Fruit fly (Drosophila melanogaster): ENCODE measurements around the gene CG44362.

CG44362 gene

DNA sequence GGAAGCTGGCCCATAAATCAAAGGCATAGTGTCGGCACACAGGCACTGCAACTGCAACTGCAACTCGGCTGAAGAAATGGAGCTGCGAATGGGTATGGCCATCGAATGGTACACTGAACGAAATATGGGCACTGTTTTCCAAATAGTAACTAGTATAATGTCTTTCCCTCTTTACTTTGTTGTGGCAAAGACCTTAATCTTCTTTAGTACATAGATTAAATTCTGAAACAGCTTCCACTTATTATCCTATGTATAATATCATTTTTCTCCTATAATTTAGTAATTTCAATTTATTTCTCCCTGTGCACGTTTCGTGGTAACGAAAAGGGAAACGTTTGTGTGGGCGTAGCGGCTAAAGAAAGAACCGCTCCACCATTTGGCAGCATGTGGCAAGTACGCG is 22.0 kb upstream of the CG44362 start:
- no peak for TF ChIP-seq dmrt93B (GFP tag; optimal IDR thresholded peaks at IDR 0.05)
- TF ChIP-seq sage (GFP tag; optimal IDR thresholded peaks at IDR 0.05) = no peak
- no peak for TF ChIP-seq brk (GFP tag; optimal IDR thresholded peaks at IDR 0.05)
- TF ChIP-seq sv (GFP tag; optimal IDR thresholded peaks at IDR 0.05) = peak; percentile 15
- no peak for TF ChIP-seq Hr83 (GFP tag; optimal IDR thresholded peaks at IDR 0.05; ENCODE audit: poor library complexity, severe bottlenecking)
- TF ChIP-seq jim (GFP tag; optimal IDR thresholded peaks at IDR 0.05) = no peak
- no peak for TF ChIP-seq Vsx2 (GFP tag; optimal IDR thresholded peaks at IDR 0.05; ENCODE audit: partially characterized antibody)
- no peak for TF ChIP-seq N (GFP tag; optimal IDR thresholded peaks at IDR 0.05)
- TF ChIP-seq Sp1 (GFP tag; optimal IDR thresholded peaks at IDR 0.05) = peak; percentile 51
- TF ChIP-seq rgr (GFP tag; optimal IDR thresholded peaks at IDR 0.05) = peak; percentile 37
- TF ChIP-seq Hnf4 (GFP tag; optimal IDR thresholded peaks at IDR 0.05) = no peak
- TF ChIP-seq ey (GFP tag; optimal IDR thresholded peaks at IDR 0.05) = peak; percentile 38
- TF ChIP-seq CrebA (GFP tag; optimal IDR thresholded peaks at IDR 0.05; ENCODE audit: borderline replicate concordance) = no peak
- no peak for TF ChIP-seq tai (GFP tag; optimal IDR thresholded peaks at IDR 0.05)
- TF ChIP-seq woc (GFP tag; optimal IDR thresholded peaks at IDR 0.05) = no peak
- no peak for TF ChIP-seq CG32264 (GFP tag; optimal IDR thresholded peaks at IDR 0.05)
- no peak for TF ChIP-seq Abd-B (GFP tag; optimal IDR thresholded peaks at IDR 0.05)
- TF ChIP-seq Myc (optimal IDR thresholded peaks at IDR 0.05) = no peak
- no peak for TF ChIP-seq CG9705 (GFP tag; optimal IDR thresholded peaks at IDR 0.05)
- TF ChIP-seq br (GFP tag; optimal IDR thresholded peaks at IDR 0.05) = peak; percentile 24
- TF ChIP-seq Dif (GFP tag; optimal IDR thresholded peaks at IDR 0.05; ENCODE audit: partially characterized antibody) = no peak
- peak; percentile 36 for TF ChIP-seq OdsH (GFP tag; optimal IDR thresholded peaks at IDR 0.05)
- TF ChIP-seq lola (GFP tag; optimal IDR thresholded peaks at IDR 0.05) = no peak
- TF ChIP-seq dl (GFP tag; optimal IDR thresholded peaks at IDR 0.05; ENCODE audit: insufficient read depth in 1 of 2, partially characterized antibody in 2 of 2) = no peak
- no peak for TF ChIP-seq Dfd (GFP tag; optimal IDR thresholded peaks at IDR 0.05)
- no peak for TF ChIP-seq GATAd (GFP tag; optimal IDR thresholded peaks at IDR 0.05)
- TF ChIP-seq fru (GFP tag; optimal IDR thresholded peaks at IDR 0.05) = peak; percentile 56
- TF ChIP-seq usp (GFP tag; optimal IDR thresholded peaks at IDR 0.05) = no peak
- peak; percentile 61 for TF ChIP-seq h (GFP tag; optimal IDR thresholded peaks at IDR 0.05)
- no peak for TF ChIP-seq Jra (GFP tag; optimal IDR thresholded peaks at IDR 0.05)
- TF ChIP-seq HLH106 (tag; optimal IDR thresholded peaks at IDR 0.05) = peak; percentile 49
- TF ChIP-seq Rel (GFP tag; optimal IDR thresholded peaks at IDR 0.05) = no peak
- no peak for TF ChIP-seq Rel (tag; optimal IDR thresholded peaks at IDR 0.05)
- TF ChIP-seq Hr78 (GFP tag; optimal IDR thresholded peaks at IDR 0.05) = no peak
- TF ChIP-seq pan (optimal IDR thresholded peaks at IDR 0.05) = no peak
- TF ChIP-seq foxo (GFP tag; optimal IDR thresholded peaks at IDR 0.05) = peak in 1 of 2 experiments; percentile 53
- peak; percentile 35 for TF ChIP-seq psq (GFP tag; optimal IDR thresholded peaks at IDR 0.05)
- TF ChIP-seq Mio (GFP tag; optimal IDR thresholded peaks at IDR 0.05) = no peak
- TF ChIP-seq dsf (GFP tag; optimal IDR thresholded peaks at IDR 0.05; ENCODE audit: borderline replicate concordance) = no peak

dm6 chr3L:11376224-11376813 is 21.0 kb upstream of the CG44362 start:
- no peak for TF ChIP-seq Dif (GFP tag; optimal IDR thresholded peaks at IDR 0.05; ENCODE audit: partially characterized antibody)
- no peak for TF ChIP-seq jim (GFP tag; optimal IDR thresholded peaks at IDR 0.05)
- TF ChIP-seq Dfd (GFP tag; optimal IDR thresholded peaks at IDR 0.05) = peak; percentile 5

DNA sequence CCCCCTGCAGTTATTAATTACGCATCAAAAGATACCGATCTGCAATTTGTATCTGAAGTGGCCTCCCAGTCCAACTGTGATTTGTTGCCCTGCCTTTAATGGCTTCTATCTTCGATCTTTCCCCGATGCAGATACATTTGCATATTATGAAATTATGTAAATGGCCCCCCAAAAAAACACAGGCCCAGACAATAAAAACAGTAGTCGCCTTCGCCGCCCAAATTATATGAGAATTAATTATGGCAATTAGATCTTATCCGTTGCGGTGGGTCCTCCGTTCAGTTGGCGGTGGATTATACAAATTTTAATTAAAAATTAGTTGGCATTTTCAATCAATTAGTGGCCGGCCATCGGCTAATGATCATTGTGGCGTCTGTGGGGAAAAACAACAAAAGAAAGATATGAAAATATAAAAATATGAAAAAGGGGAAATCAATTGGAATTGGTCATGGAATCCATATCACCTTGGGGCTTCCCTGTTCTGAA is 18.9 kb upstream of the CG44362 start:
- TF ChIP-seq Dfd (GFP tag; optimal IDR thresholded peaks at IDR 0.05) = no peak
- no peak for TF ChIP-seq dmrt93B (GFP tag; optimal IDR thresholded peaks at IDR 0.05)
- TF ChIP-seq pan (optimal IDR thresholded peaks at IDR 0.05) = no peak
- TF ChIP-seq Mio (GFP tag; optimal IDR thresholded peaks at IDR 0.05) = no peak
- no peak for TF ChIP-seq usp (GFP tag; optimal IDR thresholded peaks at IDR 0.05)
- no peak for TF ChIP-seq Jra (GFP tag; optimal IDR thresholded peaks at IDR 0.05)
- TF ChIP-seq fru (GFP tag; optimal IDR thresholded peaks at IDR 0.05) = no peak
- TF ChIP-seq dsf (GFP tag; optimal IDR thresholded peaks at IDR 0.05; ENCODE audit: borderline replicate concordance) = no peak
- TF ChIP-seq Hr83 (GFP tag; optimal IDR thresholded peaks at IDR 0.05; ENCODE audit: poor library complexity, severe bottlenecking) = no peak
- no peak for TF ChIP-seq foxo (GFP tag; optimal IDR thresholded peaks at IDR 0.05)
- no peak for TF ChIP-seq rgr (GFP tag; optimal IDR thresholded peaks at IDR 0.05)
- TF ChIP-seq lola (GFP tag; optimal IDR thresholded peaks at IDR 0.05) = no peak
- no peak for TF ChIP-seq CG9705 (GFP tag; optimal IDR thresholded peaks at IDR 0.05)
- TF ChIP-seq woc (GFP tag; optimal IDR thresholded peaks at IDR 0.05) = no peak
- TF ChIP-seq OdsH (GFP tag; optimal IDR thresholded peaks at IDR 0.05) = no peak
- TF ChIP-seq br (GFP tag; optimal IDR thresholded peaks at IDR 0.05) = no peak
- TF ChIP-seq HLH106 (tag; optimal IDR thresholded peaks at IDR 0.05) = no peak

Measured in whole organism, wandering third instar larva.